Fruit fly (Drosophila melanogaster): ENCODE results near the gene CG7272.

The CG7272 gene

dm6 chr3L:15537916-15538581 lies 37.3 kb downstream of the CG7272 start (continued):
- TF ChIP-seq dsx (GFP tag; optimal IDR thresholded peaks at IDR 0.05; ENCODE audit: poor library complexity, severe bottlenecking) (peak; percentile 51), Gug (GFP tag; IDR thresholded peaks at IDR 0.05) (peak; percentile 71), achi (GFP tag; optimal IDR thresholded peaks at IDR 0.05) (peak; percentile 76), CG6163 (GFP tag; IDR thresholded peaks at IDR 0.05) (peak; percentile 36; the same call in 2 of the 3 replicates), CG3032 (tag; optimal IDR thresholded peaks at IDR 0.05) (peak; percentile 56), Met (GFP tag; optimal IDR thresholded peaks at IDR 0.05) (peak; percentile 56), CG6276 (GFP tag; optimal IDR thresholded peaks at IDR 0.05) (peak; percentile 79), Eip75B (GFP tag; optimal IDR thresholded peaks at IDR 0.05) (peak; percentile 63), salr (GFP tag; optimal IDR thresholded peaks at IDR 0.05) (peak in 1 of 2 experiments; percentile 84), CG6854 (GFP tag; optimal IDR thresholded peaks at IDR 0.05) (no peak), svp (GFP tag) (peak; percentile 88), Sox14 (GFP tag; optimal IDR thresholded peaks at IDR 0.05) (peak; percentile 71), Ets21C (GFP tag; optimal IDR thresholded peaks at IDR 0.05) (no peak), Sox15 (GFP tag; optimal IDR thresholded peaks at IDR 0.05) (peak; percentile 35)

- no peak for TF ChIP-seq CG11762 (GFP tag; optimal IDR thresholded peaks at IDR 0.05; ENCODE audit: insufficient read depth)
- no peak for TF ChIP-seq CG10631 (GFP tag; optimal IDR thresholded peaks at IDR 0.05)
- TF ChIP-seq vri (GFP tag; optimal IDR thresholded peaks at IDR 0.05), result peak; percentile 48
- TF ChIP-seq CG11294 (GFP tag; IDR thresholded peaks at IDR 0.05), result no peak
- TF ChIP-seq fkh (GFP tag; optimal IDR thresholded peaks at IDR 0.05), result peak; percentile 6
- peak; percentile 84 for TF ChIP-seq svp (GFP tag)
- no peak for TF ChIP-seq CG8632 (GFP tag; optimal IDR thresholded peaks at IDR 0.05)
- no peak for TF ChIP-seq acj6 (GFP tag; optimal IDR thresholded peaks at IDR 0.05)
- peak; percentile 47 for TF ChIP-seq CG32006 (GFP tag; optimal IDR thresholded peaks at IDR 0.05)
- peak in 1 of 2 experiments; percentile 30 for TF ChIP-seq salr (GFP tag; optimal IDR thresholded peaks at IDR 0.05)
- TF ChIP-seq CG16779 (tag; optimal IDR thresholded peaks at IDR 0.05), result no peak
- TF ChIP-seq Eip78C (GFP tag), result peak; percentile 40
- TF ChIP-seq CG6808 (GFP tag; optimal IDR thresholded peaks at IDR 0.05), result no peak
- TF ChIP-seq Hr39 (GFP tag; optimal IDR thresholded peaks at IDR 0.05), result no peak
- no peak for TF ChIP-seq achi (GFP tag; optimal IDR thresholded peaks at IDR 0.05)
- TF ChIP-seq CG8119 (GFP tag; IDR thresholded peaks at IDR 0.05), result no peak
- no peak for TF ChIP-seq CG6163 (GFP tag; IDR thresholded peaks at IDR 0.05)
- no peak for TF ChIP-seq Hr4 (GFP tag; optimal IDR thresholded peaks at IDR 0.05)
- TF ChIP-seq CG8319 (GFP tag; optimal IDR thresholded peaks at IDR 0.05), result no peak
- TF ChIP-seq topi (GFP tag; optimal IDR thresholded peaks at IDR 0.05), result no peak
- no peak for TF ChIP-seq CG6276 (GFP tag; optimal IDR thresholded peaks at IDR 0.05)
- TF ChIP-seq dsx (GFP tag; optimal IDR thresholded peaks at IDR 0.05; ENCODE audit: poor library complexity, severe bottlenecking), result no peak
- no peak for TF ChIP-seq lz (GFP tag; optimal IDR thresholded peaks at IDR 0.05)
Observed at dm6 chr3L:15538582-15539490, 38.1 kb downstream of the CG7272 start.

- no peak for TF ChIP-seq Gug (GFP tag; IDR thresholded peaks at IDR 0.05)
- TF ChIP-seq Sox102F (GFP tag; optimal IDR thresholded peaks at IDR 0.05), result no peak
- TF ChIP-seq Eip78C (GFP tag), result no peak
- TF ChIP-seq Blimp-1 (GFP tag; optimal IDR thresholded peaks at IDR 0.05), result no peak
- TF ChIP-seq CG10631 (GFP tag; optimal IDR thresholded peaks at IDR 0.05), result no peak
- no peak for TF ChIP-seq CG32006 (GFP tag; optimal IDR thresholded peaks at IDR 0.05)
- TF ChIP-seq CG6276 (GFP tag; optimal IDR thresholded peaks at IDR 0.05), result no peak
- TF ChIP-seq CG4318 (GFP tag; optimal IDR thresholded peaks at IDR 0.05), result no peak
- TF ChIP-seq net (GFP tag; optimal IDR thresholded peaks at IDR 0.05), result no peak
- no peak for TF ChIP-seq CG31627 (GFP tag; optimal IDR thresholded peaks at IDR 0.05)
- no peak for TF ChIP-seq CG11294 (GFP tag; IDR thresholded peaks at IDR 0.05)
- no peak for TF ChIP-seq fd85E (GFP tag; optimal IDR thresholded peaks at IDR 0.05)
- TF ChIP-seq Smox (GFP tag; optimal IDR thresholded peaks at IDR 0.05), result no peak
- no peak for TF ChIP-seq CG11762 (GFP tag; optimal IDR thresholded peaks at IDR 0.05; ENCODE audit: insufficient read depth)
Observed at dm6 chr3L:15539903-15540409, 39.2 kb downstream of the CG7272 start.
